Worm (Caenorhabditis elegans) whole organism, L1 larva: ENCODE results near the gene M01B2.10.

Experiments
- C16A3.4 ChIP-seq: fragments of 150-350 bp; optimal IDR thresholded peaks from 2 replicates; lab custom pipeline; 2014; ENCODE audit warnings: missing biosample characterization, missing genetic modification characterization
- aha-1 ChIP-seq: fragments of 150-350 bp; optimal IDR thresholded peaks from 2 replicates; lab custom pipeline; 2014; ENCODE audit warnings: missing biosample characterization, missing genetic modification characterization
- aly-2 ChIP-seq: fragments of 150-350 bp; optimal IDR thresholded peaks from 2 replicates; lab custom pipeline; 2014; ENCODE audit warnings: missing biosample characterization, missing genetic modification characterization
- blmp-1 ChIP-seq: fragments of 150-350 bp; optimal IDR thresholded peaks from 2 replicates; lab custom pipeline; 2014; ENCODE audit warnings: missing biosample characterization, missing genetic modification characterization
- ceh-63 ChIP-seq: fragments of 200-800 bp; sonication (Bioruptor generic); optimal IDR thresholded peaks from 2 replicates; lab custom pipeline; 2018; ENCODE audit warnings: mild to moderate bottlenecking, missing genetic modification characterization, missing compliant biosample characterization
- ceh-8 ChIP-seq: fragments of 200-800 bp; sonication (Bioruptor generic); optimal IDR thresholded peaks from 2 replicates; lab custom pipeline; 2018; ENCODE audit warnings: mild to moderate bottlenecking, missing genetic modification characterization, moderate library complexity, missing compliant biosample characterization
- ceh-82 ChIP-seq, 3 experiments: fragments of 150-350 bp in 1 of 3; sonication (generic microtip) in 2 of 3; optimal IDR thresholded peaks; 2 replicates each; lab custom pipeline; 2014 to 2017; ENCODE audit warnings: missing biosample characterization in 3 of 3, missing genetic modification characterization in 3 of 3
- ces-1 ChIP-seq: fragments of 150-350 bp; optimal IDR thresholded peaks from 2 replicates; lab custom pipeline; 2014; ENCODE audit warnings: missing biosample characterization, missing genetic modification reagents, missing genetic modification characterization
- efl-1 ChIP-seq, 4 experiments: fragments of 150-350 bp; optimal IDR thresholded peaks in 3 of 4; peaks in 1 of 4; 1 replicate in 1 of 4; 2 replicates in 3 of 4; lab custom pipeline; 2014; ENCODE audit warnings: missing biosample characterization in 2 of 4, missing genetic modification characterization in 2 of 4, missing genetic modification reagents in 2 of 4
- efl-3 ChIP-seq: fragments of 200-800 bp; sonication (Bioruptor generic); optimal IDR thresholded peaks from 2 replicates; lab custom pipeline; 2018; ENCODE audit warnings: mild to moderate bottlenecking, missing genetic modification characterization, missing compliant biosample characterization
- egl-27 ChIP-seq, 2 experiments: fragments of 150-350 bp in 1 of 2; sonication (generic microtip); optimal IDR thresholded peaks; 3 replicates each; lab custom pipeline; 2017 to 2018; ENCODE audit warnings: missing biosample characterization in 2 of 2, missing genetic modification characterization in 2 of 2, missing genetic modification reagents in 2 of 2
- elt-2 ChIP-seq: sonication (generic microtip); optimal IDR thresholded peaks from 2 replicates; lab custom pipeline; 2016; ENCODE audit warnings: missing genetic modification characterization, mild to moderate bottlenecking, inconsistent platforms, missing compliant biosample characterization, missing genetic modification reagents
- grh-1 ChIP-seq: fragments of 200-800 bp; sonication (Bioruptor generic); IDR thresholded peaks from 2 replicates; pipeline ENCODE4 v1.3.6; 2022; ENCODE audit warnings: missing genetic modification reagents, missing genetic modification characterization, missing compliant biosample characterization
- hpl-2 ChIP-seq: fragments of 150-350 bp; optimal IDR thresholded peaks from 2 replicates; lab custom pipeline; 2014; ENCODE audit warnings: missing biosample characterization, missing genetic modification reagents, missing genetic modification characterization
- irx-1 ChIP-seq: sonication (generic microtip); optimal IDR thresholded peaks from 2 replicates; lab custom pipeline; 2016; ENCODE audit warnings: missing genetic modification characterization, missing compliant biosample characterization
- lin-14 ChIP-seq: fragments of 200-800 bp; sonication (Bioruptor generic); optimal IDR thresholded peaks from 2 replicates; lab custom pipeline; 2018; ENCODE audit warnings: mild to moderate bottlenecking, missing genetic modification characterization, moderate library complexity, missing compliant biosample characterization
- lin-35 ChIP-seq, 2 experiments: fragments of 150-350 bp; optimal IDR thresholded peaks; 2 replicates each; lab custom pipeline; 2014; ENCODE audit warnings: missing biosample characterization in 2 of 2, missing genetic modification characterization in 2 of 2, missing genetic modification reagents in 2 of 2
- lin-39 ChIP-seq: fragments of 150-350 bp; optimal IDR thresholded peaks from 2 replicates; lab custom pipeline; 2014; ENCODE audit warnings: missing biosample characterization, missing genetic modification reagents, missing genetic modification characterization
- lir-3 ChIP-seq: sonication (generic microtip); optimal IDR thresholded peaks from 2 replicates; lab custom pipeline; 2016; ENCODE audit warnings: mild to moderate bottlenecking, missing genetic modification characterization, moderate library complexity, missing compliant biosample characterization; ENCODE audit not compliant: poor library complexity
- mep-1 ChIP-seq: fragments of 150-350 bp; optimal IDR thresholded peaks from 2 replicates; lab custom pipeline; 2014; ENCODE audit warnings: missing biosample characterization, missing genetic modification characterization
- nhr-11 ChIP-seq: fragments of 150-350 bp; optimal IDR thresholded peaks from 2 replicates; lab custom pipeline; 2014; ENCODE audit warnings: missing biosample characterization, missing genetic modification characterization
- nhr-12 ChIP-seq: sonication (generic microtip); optimal IDR thresholded peaks from 2 replicates; lab custom pipeline; 2017; ENCODE audit warnings: missing biosample characterization, missing genetic modification characterization
- nhr-19 ChIP-seq: fragments of 200-800 bp; sonication (Bioruptor generic); conservative IDR thresholded peaks from 2 replicates; pipeline ENCODE4 v1.3.6; 2022; ENCODE audit warnings: missing genetic modification characterization, missing compliant biosample characterization
- nhr-20 ChIP-seq: sonication (generic microtip); optimal IDR thresholded peaks from 2 replicates; lab custom pipeline; 2016; ENCODE audit warnings: mild to moderate bottlenecking, missing genetic modification characterization, missing compliant biosample characterization
- nhr-237 ChIP-seq: fragments of 150-350 bp; optimal IDR thresholded peaks from 2 replicates; lab custom pipeline; 2014; ENCODE audit warnings: missing biosample characterization, missing genetic modification characterization
- nhr-71 ChIP-seq: sonication (generic microtip); optimal IDR thresholded peaks from 2 replicates; lab custom pipeline; 2016; ENCODE audit warnings: mild to moderate bottlenecking, missing genetic modification characterization, moderate library complexity, missing compliant biosample characterization
- nhr-76 ChIP-seq: sonication (generic microtip); optimal IDR thresholded peaks from 2 replicates; lab custom pipeline; 2017; ENCODE audit warnings: missing biosample characterization, missing genetic modification characterization
- nhr-85 ChIP-seq: sonication (generic microtip); peaks from one replicate; lab custom pipeline; 2016; ENCODE audit warnings: missing genetic modification characterization, inconsistent platforms, missing compliant biosample characterization
- nhr-90 ChIP-seq: sonication (generic microtip); optimal IDR thresholded peaks from 2 replicates; lab custom pipeline; 2016; ENCODE audit warnings: mild to moderate bottlenecking, missing genetic modification characterization, missing compliant biosample characterization; ENCODE audit not compliant: poor library complexity
- sptf-1 ChIP-seq: fragments of 150-350 bp; optimal IDR thresholded peaks from 2 replicates; lab custom pipeline; 2014; ENCODE audit warnings: missing biosample characterization, missing genetic modification characterization
- tbx-2 ChIP-seq: sonication (generic microtip); optimal IDR thresholded peaks from 2 replicates; lab custom pipeline; 2016; ENCODE audit warnings: missing genetic modification characterization, missing compliant biosample characterization
- tlp-1 ChIP-seq: fragments of 150-350 bp; optimal IDR thresholded peaks from 2 replicates; lab custom pipeline; 2014; ENCODE audit warnings: missing biosample characterization, missing genetic modification characterization
- unc-130 ChIP-seq: fragments of 150-350 bp; optimal IDR thresholded peaks from 2 replicates; lab custom pipeline; 2017; ENCODE audit warnings: missing biosample characterization, missing genetic modification characterization, inconsistent platforms
- unc-62 ChIP-seq: fragments of 150-350 bp; optimal IDR thresholded peaks from 2 replicates; lab custom pipeline; 2014; ENCODE audit warnings: missing biosample characterization, missing genetic modification reagents, missing genetic modification characterization
- vab-15 ChIP-seq: sonication (generic microtip); optimal IDR thresholded peaks from 2 replicates; lab custom pipeline; 2017; ENCODE audit warnings: missing genotype, mild to moderate bottlenecking, missing genetic modification characterization, missing compliant biosample characterization
- ztf-4 ChIP-seq: fragments of 150-350 bp; optimal IDR thresholded peaks from 2 replicates; lab custom pipeline; 2014; ENCODE audit warnings: missing biosample characterization, missing genetic modification characterization

The M01B2.10 gene

DNA sequence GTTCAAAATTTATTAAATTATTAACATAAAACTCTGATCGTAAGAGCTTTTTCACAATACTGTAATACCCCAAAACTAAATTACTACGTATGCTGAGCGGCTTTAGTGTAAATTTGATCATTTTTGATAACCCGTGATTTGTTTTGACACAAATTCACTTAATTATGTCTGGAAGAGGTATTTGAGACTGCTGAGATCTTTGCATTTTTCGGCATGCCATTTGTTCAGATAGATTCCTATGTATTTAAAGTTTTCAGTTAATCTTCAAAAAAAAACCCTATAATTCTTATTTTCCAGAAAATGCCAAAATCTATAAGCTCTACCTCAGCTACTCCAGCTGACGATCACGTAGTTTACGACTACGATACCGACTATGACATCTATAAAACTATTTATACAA is 32.0 kb downstream of the M01B2.10 start, which contains the start of gene srw-15:
Gene srw-15 (plus strand): TSS at position 301 of the 400 bp plus-strand sequence.
- TF ChIP-seq efl-1 (optimal IDR thresholded peaks at IDR 0.05; lab: Kevin White, UChicago) = no peak
- peak in 1 of 2 experiments; percentile 60 for TF ChIP-seq efl-1 (GFP tag; optimal IDR thresholded peaks at IDR 0.05 in 1 of 2; lab: Kevin White, UChicago)
- TF ChIP-seq tbx-2 = no peak

DNA sequence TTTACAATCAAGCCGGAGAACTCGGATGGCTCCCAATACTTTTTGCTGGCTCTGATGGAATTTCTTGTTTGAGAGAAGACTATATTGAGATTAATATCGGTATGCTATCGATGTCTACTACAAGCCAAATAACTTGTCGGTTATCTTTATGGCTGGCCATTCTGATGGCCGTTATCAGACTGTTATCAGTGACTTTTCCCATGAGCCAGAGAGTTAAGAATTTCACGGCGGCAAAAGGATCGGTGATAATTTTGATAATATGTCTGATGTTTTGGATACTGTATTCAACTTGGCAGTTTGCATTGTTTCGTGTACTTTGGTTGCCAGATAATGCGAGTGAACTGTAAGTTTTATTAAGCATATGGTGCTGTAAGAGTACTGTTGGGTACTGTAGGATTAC is 36.0 kb downstream of the M01B2.10 start:
- TF ChIP-seq tlp-1 (tag; lab: Kevin White, UChicago) = peak; percentile 45
- TF ChIP-seq grh-1 = no peak
- no peak for TF ChIP-seq hpl-2
- TF ChIP-seq elt-2 = peak; percentile 79
- no peak for TF ChIP-seq irx-1
- no peak for TF ChIP-seq nhr-19 (GFP tag; lab: Robert Waterston, UW)
- no peak for TF ChIP-seq ces-1 (GFP tag; lab: Kevin White, UChicago)

DNA sequence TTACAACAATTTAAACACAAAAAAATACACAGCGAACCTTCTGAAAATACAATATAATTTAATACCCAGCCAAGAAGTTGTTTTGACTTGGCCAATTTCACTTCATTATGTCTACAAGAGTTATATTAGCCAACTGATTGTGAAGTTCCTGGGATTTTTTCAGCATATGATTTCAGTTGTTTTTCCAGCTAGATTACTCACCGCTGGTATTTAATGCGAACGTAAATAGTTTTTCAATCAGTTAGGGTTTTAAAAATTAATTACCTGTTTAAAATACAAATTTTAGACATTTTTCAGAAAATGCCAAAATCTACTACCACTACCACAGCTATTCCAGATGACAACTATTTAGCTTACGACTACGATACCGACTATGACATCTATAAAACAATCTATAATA is 36.6 kb downstream of the M01B2.10 start, which contains the start of gene srw-14:
Gene srw-14 (plus strand): TSS at position 301 of the 400 bp plus-strand sequence.
- TF ChIP-seq ceh-63 (GFP tag; lab: Kevin White, UChicago) = no peak
- no peak for TF ChIP-seq nhr-20 (tag; lab: Kevin White, UChicago)
- no peak for TF ChIP-seq nhr-71
- no peak for TF ChIP-seq lin-35 (GFP tag; optimal IDR thresholded peaks at IDR 0.05; lab: Kevin White, UChicago)
- TF ChIP-seq nhr-11 (tag; lab: Kevin White, UChicago) = no peak
- no peak for TF ChIP-seq nhr-85 (tag; lab: Kevin White, UChicago)
- TF ChIP-seq ztf-4 (tag; lab: Kevin White, UChicago) = no peak
- TF ChIP-seq aha-1 (tag; lab: Kevin White, UChicago) = no peak
- no peak for TF ChIP-seq lin-39 (tag; lab: Kevin White, UChicago)
- TF ChIP-seq, all 84 proteins: peak for 0

DNA sequence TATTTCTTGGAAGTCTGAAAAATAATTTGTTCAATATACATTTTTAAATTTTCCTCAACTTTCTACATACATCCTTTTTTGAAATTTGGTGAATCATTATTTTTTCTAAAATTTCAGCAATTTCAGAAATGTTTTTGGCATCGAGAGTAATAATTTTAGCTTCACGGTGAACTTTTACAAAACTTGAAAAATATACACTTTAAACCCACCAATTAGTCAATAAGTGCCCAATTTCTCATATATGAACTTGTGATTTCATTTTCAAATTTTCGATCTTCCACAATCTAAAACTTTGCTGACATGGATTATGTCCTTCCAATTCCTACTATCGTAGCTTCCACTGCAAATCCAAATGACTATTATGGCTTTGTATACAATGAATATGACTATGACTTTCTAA is 38.6 kb downstream of the M01B2.10 start, which contains the start of gene srw-24:
Gene srw-24 (plus strand): TSS at position 301 of the 400 bp plus-strand sequence.
- TF ChIP-seq blmp-1 (tag; lab: Kevin White, UChicago) (no peak), ceh-82 (tag; optimal IDR thresholded peaks at IDR 0.05; lab: Kevin White, UChicago) (no peak), nhr-237 (no peak), ceh-8 (no peak), vab-15 (tag; lab: Kevin White, UChicago) (no peak), lir-3 (tag; lab: Kevin White, UChicago) (no peak), egl-27 (tag; optimal IDR thresholded peaks at IDR 0.05; lab: Kevin White, UChicago) (no peak), mep-1 (tag; lab: Kevin White, UChicago) (no peak), sptf-1 (tag; lab: Kevin White, UChicago) (no peak), nhr-12 (no peak), lin-35 (GFP tag; optimal IDR thresholded peaks at IDR 0.05; lab: Kevin White, UChicago) (no peak), ztf-4 (tag; lab: Kevin White, UChicago) (no peak), C16A3.4 (tag; lab: Kevin White, UChicago) (no peak), nhr-90 (no peak)

DNA sequence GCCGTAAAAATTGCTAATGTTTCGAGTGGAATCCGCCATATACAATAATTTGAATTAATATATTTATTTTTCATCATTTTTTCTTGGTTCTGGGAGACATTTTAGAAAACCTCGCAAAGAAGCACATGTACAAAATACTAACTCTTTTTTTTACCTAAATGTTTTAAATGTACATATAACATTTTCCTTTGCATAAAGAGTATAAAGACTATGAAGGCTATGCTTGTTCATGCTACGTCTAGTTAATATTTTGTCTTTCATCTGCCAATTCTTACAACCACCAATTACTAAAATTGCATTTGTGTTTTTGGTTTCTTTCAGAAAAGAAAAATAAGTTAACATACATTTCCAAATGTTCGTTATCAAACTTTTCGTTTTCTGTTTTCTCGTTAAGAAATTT is 40.9 kb downstream of the M01B2.10 start, which contains the start of gene irld-25:
Gene irld-25 (plus strand): TSS at position 301 of the 400 bp plus-strand sequence.
- TF ChIP-seq egl-27 (tag; optimal IDR thresholded peaks at IDR 0.05; lab: Kevin White, UChicago) (no peak), tbx-2 (no peak)

DNA sequence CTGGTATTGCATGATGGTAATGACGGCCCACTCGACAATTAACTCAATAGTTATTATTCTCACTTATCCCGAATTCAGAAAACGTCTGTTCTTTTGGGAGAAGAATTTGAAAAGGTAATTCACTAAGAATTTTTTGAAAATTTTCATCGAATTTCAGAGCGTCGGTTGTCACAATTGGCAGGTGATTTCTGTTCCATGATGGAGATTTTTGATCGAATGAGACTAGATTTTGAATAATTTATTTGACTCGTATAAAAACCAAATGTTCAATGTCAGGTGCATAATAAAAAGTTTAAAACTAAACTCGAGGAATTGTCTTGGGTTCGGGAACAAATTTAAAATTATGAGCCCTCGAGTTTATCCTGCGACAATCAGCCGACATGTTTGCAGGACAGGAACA is 45.5 kb downstream of the M01B2.10 start, which contains the start of gene sri-25:
Gene sri-25 (plus strand): TSS at position 301 of the 400 bp plus-strand sequence.
- TF ChIP-seq unc-62 (GFP tag; lab: Kevin White, UChicago) = no peak
- TF ChIP-seq aly-2 (tag; lab: Kevin White, UChicago) = no peak
- TF ChIP-seq C16A3.4 (tag; lab: Kevin White, UChicago) = no peak
- TF ChIP-seq sptf-1 (tag; lab: Kevin White, UChicago) = no peak
- TF ChIP-seq lin-14 (GFP tag; lab: Kevin White, UChicago) = no peak
- no peak for TF ChIP-seq nhr-76
- no peak for TF ChIP-seq efl-3 (GFP tag; lab: Kevin White, UChicago)
- no peak for TF ChIP-seq unc-130
